Fruit fly (Drosophila melanogaster): ENCODE measurements around the gene CG42788.

DNA sequence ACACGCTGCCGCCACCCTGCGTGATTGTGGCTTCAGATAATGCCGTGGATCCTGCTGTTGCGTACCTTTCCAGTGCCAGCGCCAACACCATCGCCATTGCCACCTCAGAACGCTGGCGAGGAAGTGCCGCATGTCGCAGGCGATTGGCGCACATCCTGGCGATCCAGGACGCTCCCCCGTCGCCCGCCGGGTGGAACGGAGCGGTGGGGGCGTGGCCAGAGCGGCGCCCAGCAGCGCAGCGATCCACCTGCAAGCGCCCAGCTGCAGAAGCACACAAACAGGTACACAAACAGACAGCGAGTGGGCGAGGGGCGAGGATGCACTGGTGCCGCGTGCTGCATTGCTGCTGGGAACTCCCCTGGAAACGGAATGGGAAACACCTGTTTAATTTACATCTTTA, 74.5 kb downstream of the CG42788 start:
- no peak for TF ChIP-seq ttk (optimal IDR thresholded peaks at IDR 0.05)
- TF ChIP-seq psq (optimal IDR thresholded peaks at IDR 0.05) = no peak
